Fruit fly (Drosophila melanogaster) whole organism, adult: ENCODE measurements around the gene CG13461.

Experiments used
- CG12768 ChIP-seq: fragments of 200-800 bp; sonication (Bioruptor generic); optimal IDR thresholded peaks from 2 replicates; lab custom pipeline; 2017; ENCODE audit warnings: missing biosample characterization, missing genetic modification characterization, mild to moderate bottlenecking, moderate library complexity, missing genetic modification reagents
- CG5204 ChIP-seq: fragments of 200-800 bp; sonication (Bioruptor generic); optimal IDR thresholded peaks from 2 replicates; lab custom pipeline; 2016; ENCODE audit warnings: missing biosample characterization, missing genetic modification characterization
- CG7101 ChIP-seq: fragments of 200-800 bp; sonication (Bioruptor generic); optimal IDR thresholded peaks from 2 replicates; lab custom pipeline; 2018; ENCODE audit warnings: missing biosample characterization, mild to moderate bottlenecking, missing genetic modification characterization, moderate library complexity
- Crg-1 ChIP-seq: fragments of 200-800 bp; sonication (Bioruptor generic); optimal IDR thresholded peaks from 2 replicates; lab custom pipeline; 2016; ENCODE audit warnings: missing biosample characterization, missing genetic modification characterization
- bab1 ChIP-seq: fragments of 200-800 bp; sonication (Bioruptor generic); optimal IDR thresholded peaks from 3 replicates; lab custom pipeline; 2019; ENCODE audit warnings: missing biosample characterization, mild to moderate bottlenecking, missing genetic modification characterization, moderate library complexity
- cnc ChIP-seq, 2 experiments: fragments of >200 bp; optimal IDR thresholded peaks; 2 replicates each; lab custom pipeline; 2017
- kay ChIP-seq: fragments of 200-800 bp; sonication (Bioruptor generic); peaks from one replicate; lab custom pipeline; 2016; ENCODE audit warnings: missing biosample characterization, missing genetic modification characterization, borderline replicate concordance
- ovo ChIP-seq: fragments of 200-800 bp; sonication (Bioruptor generic); optimal IDR thresholded peaks from 2 replicates; lab custom pipeline; 2016; ENCODE audit warnings: missing biosample characterization, missing genetic modification characterization
- toe ChIP-seq: fragments of 200-800 bp; sonication (Bioruptor generic); optimal IDR thresholded peaks from 2 replicates; lab custom pipeline; 2016; ENCODE audit warnings: missing biosample characterization, missing genetic modification characterization

DNA sequence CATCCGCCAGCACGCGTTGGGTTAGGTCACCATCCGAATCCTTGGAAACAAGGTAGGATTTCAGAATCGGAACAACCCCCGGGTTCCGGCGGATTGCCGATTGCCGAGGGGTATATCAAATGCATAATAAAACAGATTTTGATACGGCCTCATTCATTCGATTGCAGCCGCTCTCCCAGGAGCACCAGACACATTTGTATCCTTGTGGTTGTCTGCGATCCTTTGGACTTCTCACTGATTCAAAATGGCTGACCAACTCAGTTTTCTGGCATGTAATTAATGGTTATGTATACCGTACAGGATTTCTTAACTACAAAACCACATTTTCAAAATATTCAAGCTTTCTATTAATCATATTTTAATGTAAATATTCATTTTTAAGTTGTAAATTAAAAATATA, 4.7 kb downstream of the CG13461 start:
- TF ChIP-seq CG5204 (GFP tag; lab: Kevin White, UChicago) (no peak), kay (GFP tag; lab: Kevin White, UChicago) (no peak), toe (GFP tag; lab: Kevin White, UChicago) (no peak), Crg-1 (GFP tag; lab: Kevin White, UChicago) (no peak), bab1 (GFP tag; lab: Kevin White, UChicago) (no peak), CG12768 (GFP tag; lab: Kevin White, UChicago) (no peak), cnc (optimal IDR thresholded peaks at IDR 0.05; lab: Kevin White, UChicago) (no peak), ovo (GFP tag; lab: Kevin White, UChicago) (no peak), CG7101 (tag; lab: Kevin White, UChicago) (no peak)
